Fruit fly (Drosophila melanogaster): ENCODE results near the gene t-cup.

t-cup gene

dm6 chr2L:12535637-12536038, 38.5 kb upstream of the t-cup start (continued):
- TF ChIP-seq hbn (GFP tag; IDR thresholded peaks at IDR 0.05; ENCODE audit: partially characterized antibody) (no peak), Bgb (GFP tag; IDR thresholded peaks at IDR 0.05; ENCODE audit: partially characterized antibody) (peak; percentile 47; the same call in 1 of the 2 replicates), Antp (GFP tag; optimal IDR thresholded peaks at IDR 0.05) (no peak), tx (GFP tag; optimal IDR thresholded peaks at IDR 0.05) (no peak), CG2199 (GFP tag; IDR thresholded peaks at IDR 0.05) (peak; percentile 81; the same call in 2 of the 3 replicates), gce (GFP tag; IDR thresholded peaks at IDR 0.05) (peak; percentile 39; the same call in 1 of the 3 replicates), chinmo (GFP tag; IDR thresholded peaks at IDR 0.05; ENCODE audit: partially characterized antibody) (peak; percentile 96), CG13894 (tag; optimal IDR thresholded peaks at IDR 0.05) (peak; percentile 88), cg (GFP tag; optimal IDR thresholded peaks at IDR 0.05) (no peak), CG12659 (GFP tag; optimal IDR thresholded peaks at IDR 0.05) (peak; percentile 47), CG6689 (GFP tag; IDR thresholded peaks at IDR 0.05) (peak; percentile 41; the same call in 1 of the 2 replicates), btn (GFP tag; optimal IDR thresholded peaks at IDR 0.05) (no peak), slbo (GFP tag; IDR thresholded peaks at IDR 0.05) (peak; percentile 61), HLHmδ (GFP tag; optimal IDR thresholded peaks at IDR 0.05) (peak; percentile 90), CG3995 (GFP tag; optimal IDR thresholded peaks at IDR 0.05) (no peak), Sox100B (GFP tag; optimal IDR thresholded peaks at IDR 0.05) (peak; percentile 72), sr (GFP tag; IDR thresholded peaks at IDR 0.05) (no peak; the same call in 2 of the 3 replicates), CG16863 (GFP tag; optimal IDR thresholded peaks at IDR 0.05) (no peak), tap (tag; optimal IDR thresholded peaks at IDR 0.05) (peak; percentile 60), seq (GFP tag; IDR thresholded peaks at IDR 0.05) (no peak; the same call in 1 of the 2 replicates), MTF-1 (GFP tag; optimal IDR thresholded peaks at IDR 0.05; ENCODE audit: borderline replicate concordance) (peak; percentile 84), unc-4 (GFP tag; IDR thresholded peaks at IDR 0.05; ENCODE audit: partially characterized antibody) (no peak), CG31224 (GFP tag; IDR thresholded peaks at IDR 0.05) (peak; percentile 58; the same call in 1 of the 2 replicates), otp (GFP tag; IDR thresholded peaks at IDR 0.05) (peak; percentile 80), Six4 (GFP tag; optimal IDR thresholded peaks at IDR 0.05) (peak; percentile 9), CG8359 (GFP tag; optimal IDR thresholded peaks at IDR 0.05; ENCODE audit: borderline replicate concordance) (peak; percentile 52), CG13775 (GFP tag; optimal IDR thresholded peaks at IDR 0.05) (peak; percentile 18), Poxn (GFP tag; IDR thresholded peaks at IDR 0.05) (no peak), CG31441 (GFP tag; IDR thresholded peaks at IDR 0.05) (peak; percentile 30; the same call in 1 of the 2 replicates), Dad (GFP tag; optimal IDR thresholded peaks at IDR 0.05) (no peak), al (GFP tag; IDR thresholded peaks at IDR 0.05) (no peak; the same call in 1 of the 2 replicates), Xrp1 (GFP tag; IDR thresholded peaks at IDR 0.05) (peak; percentile 67), ind (GFP tag; optimal IDR thresholded peaks at IDR 0.05) (no peak), Hmx (GFP tag; optimal IDR thresholded peaks at IDR 0.05) (no peak), CG17612 (GFP tag; IDR thresholded peaks at IDR 0.05) (0 out of 2 replicates have a peak, but pooled peaks have one; percentile 33), CG12391 (tag; optimal IDR thresholded peaks at IDR 0.05) (peak; percentile 9), CG12942 (GFP tag; optimal IDR thresholded peaks at IDR 0.05) (no peak), row (GFP tag; IDR thresholded peaks at IDR 0.05) (peak; percentile 52; the same call in 2 of the 3 replicates), Oaz (GFP tag; IDR thresholded peaks at IDR 0.05) (no peak), CG1792 (GFP tag; optimal IDR thresholded peaks at IDR 0.05) (no peak), BtbVII (GFP tag; optimal IDR thresholded peaks at IDR 0.05) (peak; percentile 89), Rx (GFP tag; IDR thresholded peaks at IDR 0.05) (0 out of 2 replicates have a peak, but pooled peaks have one; percentile 36), shn (GFP tag; optimal IDR thresholded peaks at IDR 0.05) (peak; percentile 48), CG34224 (GFP tag; IDR thresholded peaks at IDR 0.05; ENCODE audit: partially characterized antibody) (peak; percentile 4; the same call in 1 of the 3 replicates), dimm (GFP tag; IDR thresholded peaks at IDR 0.05) (no peak), CG12744 (GFP tag; optimal IDR thresholded peaks at IDR 0.05) (no peak), tio (GFP tag; optimal IDR thresholded peaks at IDR 0.05) (no peak), Sox102F (GFP tag; optimal IDR thresholded peaks at IDR 0.05) (peak; percentile 7), Bteb2 (GFP tag; optimal IDR thresholded peaks at IDR 0.05) (peak; percentile 12), Ets97D (GFP tag; optimal IDR thresholded peaks at IDR 0.05) (no peak), Ssrp (tag; optimal IDR thresholded peaks at IDR 0.05) (no peak)
